Worm (Caenorhabditis elegans) whole organism, L4 larva: ENCODE data around the gene W02H5.2.

Experiments
- F26F4.8 ChIP-seq: fragments of 200-800 bp; sonication (Bioruptor generic); conservative IDR thresholded peaks from 2 replicates; pipeline ENCODE4 v1.3.6; 2022; ENCODE audit warnings: missing genetic modification characterization, missing compliant biosample characterization
- F37D6.2 ChIP-seq: sonication (generic microtip); optimal IDR thresholded peaks from 2 replicates; lab custom pipeline; 2016; ENCODE audit warnings: mild to moderate bottlenecking, missing genetic modification characterization, missing compliant biosample characterization
- F44E2.7 ChIP-seq: fragments of 200-800 bp; sonication (Bioruptor generic); IDR thresholded peaks from 2 replicates; pipeline ENCODE4 v2.1.2; 2022; ENCODE audit warnings: missing genetic modification characterization, missing compliant biosample characterization
- T20F7.1 ChIP-seq: fragments of 200-800 bp; sonication (Bioruptor generic); optimal IDR thresholded peaks from 2 replicates; lab custom pipeline; 2018; ENCODE audit warnings: mild to moderate bottlenecking, missing genetic modification characterization, missing compliant biosample characterization
- Y5F2A.4 ChIP-seq: fragments of 200-800 bp; sonication (Bioruptor generic); optimal IDR thresholded peaks from 2 replicates; lab custom pipeline; 2018; ENCODE audit warnings: mild to moderate bottlenecking, missing genetic modification characterization, missing compliant biosample characterization
- Y75B8A.6 ChIP-seq: fragments of 200-800 bp; sonication (Bioruptor generic); IDR thresholded peaks from 2 replicates; pipeline ENCODE4 v1.3.6; 2022; ENCODE audit warnings: missing genetic modification reagents, missing genetic modification characterization, missing compliant biosample characterization
- ZK337.2 ChIP-seq: fragments of 200-800 bp; sonication (Bioruptor generic); IDR thresholded peaks from 2 replicates; pipeline ENCODE4 v1.3.6; 2022; ENCODE audit warnings: missing genetic modification reagents, missing genetic modification characterization, missing compliant biosample characterization
- ama-1 ChIP-seq: fragments of 150-350 bp; optimal IDR thresholded peaks from 2 replicates; lab custom pipeline; 2014; ENCODE audit warnings: inconsistent platforms, mixed read lengths
- arid-1 ChIP-seq: fragments of 200-800 bp; sonication (Bioruptor generic); conservative IDR thresholded peaks from 2 replicates; pipeline ENCODE4 v1.3.6; 2022; ENCODE audit warnings: missing genetic modification reagents, missing genetic modification characterization, missing compliant biosample characterization
- ceh-20 ChIP-seq: fragments of 200-800 bp; sonication (Bioruptor generic); IDR thresholded peaks from 2 replicates; pipeline ENCODE4 v1.3.6; 2022; ENCODE audit warnings: missing genetic modification reagents, missing genetic modification characterization, missing compliant biosample characterization
- ceh-32 ChIP-seq: sonication (generic microtip); optimal IDR thresholded peaks from 2 replicates; lab custom pipeline; 2016; ENCODE audit warnings: mild to moderate bottlenecking, missing genetic modification characterization, missing compliant biosample characterization; ENCODE audit not compliant: poor library complexity
- ceh-44 ChIP-seq: fragments of 200-800 bp; sonication (Bioruptor generic); IDR thresholded peaks from 2 replicates; pipeline ENCODE4 v1.3.6; 2022; ENCODE audit warnings: missing genetic modification reagents, missing genetic modification characterization, missing compliant biosample characterization
- ces-1 ChIP-seq: fragments of 150-350 bp; sonication (generic microtip); optimal IDR thresholded peaks from 4 replicates; lab custom pipeline; 2014; ENCODE audit warnings: missing biosample characterization, missing genetic modification reagents, missing genetic modification characterization
- dmd-8 ChIP-seq: fragments of 200-800 bp; sonication (Bioruptor generic); IDR thresholded peaks from 2 replicates; pipeline ENCODE4 v1.3.6; 2022; ENCODE audit warnings: missing genetic modification characterization, missing compliant biosample characterization
- egl-43 ChIP-seq: fragments of 200-800 bp; sonication (Bioruptor generic); IDR thresholded peaks from 2 replicates; pipeline ENCODE4 v1.3.6; 2022; ENCODE audit warnings: missing genetic modification reagents, missing genetic modification characterization, missing compliant biosample characterization
- fkh-10 ChIP-seq: fragments of 150-350 bp; optimal IDR thresholded peaks from 2 replicates; lab custom pipeline; 2014; ENCODE audit warnings: missing biosample characterization, missing genetic modification reagents, missing genetic modification characterization
- hlh-30 ChIP-seq: sonication (generic microtip); optimal IDR thresholded peaks from 2 replicates; lab custom pipeline; 2017; ENCODE audit warnings: antibody characterized with exemption, mild to moderate bottlenecking, missing genetic modification characterization, missing compliant biosample characterization; ENCODE audit not compliant: insufficient read depth
- lim-7 ChIP-seq: fragments of 200-800 bp; sonication (Bioruptor generic); IDR thresholded peaks from 2 replicates; pipeline ENCODE4 v1.3.6; 2022; ENCODE audit warnings: missing genetic modification characterization, missing compliant biosample characterization
- lin-1 ChIP-seq: fragments of 200-800 bp; sonication (Bioruptor generic); IDR thresholded peaks from 2 replicates; pipeline ENCODE4 v1.3.6; 2022; ENCODE audit warnings: missing genetic modification reagents, missing genetic modification characterization, missing compliant biosample characterization
- lin-13 ChIP-seq: fragments of 150-350 bp; optimal IDR thresholded peaks from 2 replicates; lab custom pipeline; 2014; ENCODE audit warnings: missing biosample characterization, missing genetic modification reagents, missing genetic modification characterization
- lin-15B ChIP-seq: fragments of 150-350 bp; sonication (generic microtip); optimal IDR thresholded peaks from 3 replicates; lab custom pipeline; 2014; ENCODE audit warnings: missing biosample characterization, missing genetic modification characterization
- lin-29 ChIP-seq: fragments of 200-800 bp; sonication (Bioruptor generic); IDR thresholded peaks from 2 replicates; pipeline ENCODE4 v1.3.6; 2022; ENCODE audit warnings: missing genetic modification reagents, missing genetic modification characterization, missing compliant biosample characterization
- lin-38 ChIP-seq: fragments of 200-800 bp; sonication (Bioruptor generic); IDR thresholded peaks from 2 replicates; pipeline ENCODE4 v1.3.6; 2022; ENCODE audit warnings: missing genetic modification reagents, missing genetic modification characterization, missing compliant biosample characterization
- lir-3 ChIP-seq: sonication (generic microtip); optimal IDR thresholded peaks from 2 replicates; lab custom pipeline; 2016; ENCODE audit warnings: mild to moderate bottlenecking, missing genetic modification characterization, missing compliant biosample characterization
- lsy-2 ChIP-seq, 2 experiments: fragments of 150-350 bp in 1 of 2; sonication (generic microtip) in 1 of 2; optimal IDR thresholded peaks; 2 replicates each; lab custom pipeline; 2014 to 2017; ENCODE audit warnings: missing biosample characterization in 2 of 2, missing genetic modification characterization in 2 of 2
- madf-5 ChIP-seq, 2 experiments: fragments of 200-800 bp; sonication (Bioruptor generic); IDR thresholded peaks; 2 replicates each; pipeline ENCODE4 v1.3.6; 2022; ENCODE audit warnings: missing compliant biosample characterization in 2 of 2, missing genetic modification characterization in 2 of 2
- mdl-1 ChIP-seq, 2 experiments: fragments of 150-350 bp in 1 of 2; sonication (generic microtip) in 1 of 2; optimal IDR thresholded peaks; 2 replicates each; lab custom pipeline; 2014 to 2017; ENCODE audit warnings: missing biosample characterization in 2 of 2, missing genetic modification characterization in 2 of 2
- mdt-29 ChIP-seq: fragments of 200-800 bp; sonication (Bioruptor generic); IDR thresholded peaks from 2 replicates; pipeline ENCODE4 v1.3.6; 2022; ENCODE audit warnings: missing genetic modification reagents, missing genetic modification characterization, missing compliant biosample characterization
- mep-1 ChIP-seq: fragments of 150-350 bp; sonication (generic microtip); optimal IDR thresholded peaks from 3 replicates; lab custom pipeline; 2014; ENCODE audit warnings: missing biosample characterization, missing genetic modification characterization
- mxl-3 ChIP-seq: fragments of 200-800 bp; sonication (Bioruptor generic); optimal IDR thresholded peaks from 2 replicates; lab custom pipeline; 2018; ENCODE audit warnings: mild to moderate bottlenecking, missing genetic modification characterization, missing compliant biosample characterization
- nhr-10 ChIP-seq: fragments of 150-350 bp; optimal IDR thresholded peaks from 2 replicates; lab custom pipeline; 2014; ENCODE audit warnings: missing biosample characterization, missing genetic modification characterization
- nhr-102 ChIP-seq: sonication (generic microtip); optimal IDR thresholded peaks from 2 replicates; lab custom pipeline; 2016; ENCODE audit warnings: mild to moderate bottlenecking, missing genetic modification characterization, moderate library complexity, missing compliant biosample characterization
- nhr-11 ChIP-seq: fragments of 150-350 bp; optimal IDR thresholded peaks from 2 replicates; lab custom pipeline; 2014; ENCODE audit warnings: missing biosample characterization, missing genetic modification characterization
- nhr-111 ChIP-seq: fragments of 200-800 bp; sonication (Bioruptor generic); optimal IDR thresholded peaks from 2 replicates; lab custom pipeline; 2018; ENCODE audit warnings: mild to moderate bottlenecking, missing genetic modification characterization, missing compliant biosample characterization
- nhr-25 ChIP-seq: sonication (generic microtip); optimal IDR thresholded peaks from 2 replicates; lab custom pipeline; 2017; ENCODE audit warnings: missing genetic modification characterization, mild to moderate bottlenecking, missing compliant biosample characterization, antibody characterized with exemption, moderate library complexity, borderline replicate concordance; ENCODE audit not compliant: insufficient read depth
- nhr-28 ChIP-seq: fragments of 150-350 bp; optimal IDR thresholded peaks from 2 replicates; lab custom pipeline; 2014; ENCODE audit warnings: missing biosample characterization, missing genetic modification characterization
- nhr-41 ChIP-seq: fragments of 200-800 bp; sonication (Bioruptor generic); IDR thresholded peaks from 2 replicates; pipeline ENCODE4 v1.3.6; 2022; ENCODE audit warnings: missing genetic modification reagents, missing genetic modification characterization, missing compliant biosample characterization
- nhr-42 ChIP-seq: fragments of 200-800 bp; sonication (Bioruptor generic); IDR thresholded peaks from 2 replicates; pipeline ENCODE4 v1.3.6; 2022; ENCODE audit warnings: missing genetic modification characterization, missing compliant biosample characterization
- nhr-77 ChIP-seq: fragments of 150-350 bp; optimal IDR thresholded peaks from 2 replicates; lab custom pipeline; 2014; ENCODE audit warnings: missing biosample characterization, missing genetic modification characterization
- php-3 ChIP-seq: fragments of 200-800 bp; sonication (Bioruptor generic); IDR thresholded peaks from 2 replicates; pipeline ENCODE4 v1.3.6; 2022; ENCODE audit warnings: missing genetic modification reagents, missing genetic modification characterization, missing compliant biosample characterization
- pqm-1 ChIP-seq: sonication (generic microtip); optimal IDR thresholded peaks from 2 replicates; lab custom pipeline; 2017; ENCODE audit warnings: missing biosample characterization, missing genetic modification characterization
- set-16 ChIP-seq: fragments of 200-800 bp; sonication (Bioruptor generic); IDR thresholded peaks from 2 replicates; pipeline ENCODE4 v1.3.6; 2022; ENCODE audit warnings: missing genetic modification reagents, missing genetic modification characterization, missing compliant biosample characterization
- skn-1 ChIP-seq: fragments of 150-350 bp; optimal IDR thresholded peaks from 2 replicates; lab custom pipeline; 2014; ENCODE audit warnings: missing biosample characterization, missing genetic modification characterization
- snpc-4 ChIP-seq: fragments of 150-350 bp; optimal IDR thresholded peaks from 2 replicates; lab custom pipeline; 2014; ENCODE audit warnings: missing biosample characterization, missing genetic modification characterization
- tra-1 ChIP-seq: fragments of 200-800 bp; sonication (Bioruptor generic); IDR thresholded peaks from 2 replicates; pipeline ENCODE4 v1.3.6; 2022; ENCODE audit warnings: missing genetic modification reagents, missing genetic modification characterization, missing compliant biosample characterization
- unc-130 ChIP-seq: sonication (generic microtip); optimal IDR thresholded peaks from 2 replicates; lab custom pipeline; 2016; ENCODE audit warnings: missing genetic modification reagents, missing genetic modification characterization, missing compliant biosample characterization
- unc-39 ChIP-seq: sonication (generic microtip); optimal IDR thresholded peaks from 2 replicates; lab custom pipeline; 2017; ENCODE audit warnings: missing biosample characterization, missing genetic modification characterization
- zfp-2 ChIP-seq: sonication (generic microtip); optimal IDR thresholded peaks from 2 replicates; lab custom pipeline; 2016; ENCODE audit warnings: mild to moderate bottlenecking, missing genetic modification characterization, missing compliant biosample characterization
- zfp-3 ChIP-seq: fragments of 200-800 bp; sonication (Bioruptor generic); conservative IDR thresholded peaks from 2 replicates; pipeline ENCODE4 v1.3.6; 2022; ENCODE audit warnings: missing genetic modification reagents, missing genetic modification characterization, missing compliant biosample characterization

Gene W02H5.2

DNA sequence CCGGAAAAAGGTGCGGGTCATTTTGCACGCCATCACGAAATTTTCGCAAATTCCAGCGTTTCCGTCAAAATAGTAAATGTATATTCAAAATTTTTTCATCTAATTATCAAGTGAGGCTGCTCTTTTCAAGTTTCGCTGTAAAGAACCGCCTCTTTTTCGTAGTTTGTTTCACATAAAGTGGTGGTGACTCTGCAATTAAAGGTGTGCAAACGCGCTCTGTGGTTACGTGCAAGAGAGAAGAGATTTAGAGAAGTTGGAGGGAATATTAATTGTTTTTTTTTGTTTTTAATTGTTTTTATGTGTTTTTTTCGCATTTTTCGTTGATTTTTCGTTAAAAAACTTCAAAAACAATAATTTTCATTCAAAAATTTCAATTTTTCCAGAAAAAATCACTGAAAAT lies 33.5 kb downstream of the W02H5.2 start, which contains the start of gene W02G9.3 (continued):
- TF ChIP-seq unc-39 (no peak), ceh-20 (GFP tag; lab: Robert Waterston, UW) (no peak), T20F7.1 (GFP tag; lab: Kevin White, UChicago) (no peak), lin-1 (GFP tag; lab: Robert Waterston, UW) (no peak), Y5F2A.4 (no peak), nhr-42 (GFP tag; lab: Robert Waterston, UW) (no peak), nhr-41 (GFP tag; lab: Robert Waterston, UW) (no peak), lin-15B (tag; lab: Kevin White, UChicago) (no peak), lim-7 (GFP tag; lab: Robert Waterston, UW) (no peak), madf-5 (GFP tag; IDR thresholded peaks at IDR 0.05; lab: Robert Waterston, UW) (no peak), nhr-111 (GFP tag; lab: Kevin White, UChicago) (no peak), F37D6.2 (tag; lab: Kevin White, UChicago) (no peak), ces-1 (GFP tag; lab: Kevin White, UChicago) (no peak), nhr-77 (tag; lab: Kevin White, UChicago) (peak; percentile 92), mdl-1 (tag; optimal IDR thresholded peaks at IDR 0.05; lab: Kevin White, UChicago) (no peak), lin-29 (GFP tag; lab: Robert Waterston, UW) (no peak), ZK337.2 (GFP tag; lab: Robert Waterston, UW) (0 out of 2 replicates have a peak, but pooled peaks have one; percentile 17)

DNA sequence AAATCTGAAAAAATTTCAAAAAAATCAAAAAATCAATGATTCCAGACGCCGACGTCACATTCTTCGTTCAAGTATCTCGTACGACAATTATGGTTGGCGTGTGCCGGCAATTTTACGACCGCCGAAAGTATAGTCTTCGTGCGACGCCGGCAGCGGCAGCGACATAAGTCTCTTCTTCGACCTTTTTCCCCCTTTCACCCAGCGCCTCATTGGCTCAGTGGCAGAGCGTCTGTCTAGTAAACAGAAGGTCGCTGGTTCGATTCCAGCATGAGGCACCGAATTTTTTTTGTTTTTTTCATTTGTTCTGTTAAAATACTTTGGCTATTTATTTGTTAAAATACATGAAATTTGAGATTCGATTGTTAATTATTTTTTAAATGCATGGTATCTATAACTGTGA lies 34.7 kb downstream of the W02H5.2 start:
- TF ChIP-seq tra-1 (no peak), F44E2.7 (GFP tag; lab: Robert Waterston, UW) (no peak), arid-1 (GFP tag; lab: Robert Waterston, UW) (peak; percentile 55; the same call in 1 of the 2 replicates), nhr-28 (peak; percentile 51), php-3 (GFP tag; lab: Robert Waterston, UW) (peak; percentile 57; the same call in 1 of the 2 replicates), T20F7.1 (GFP tag; lab: Kevin White, UChicago) (no peak), lin-15B (tag; lab: Kevin White, UChicago) (no peak), zfp-2 (tag; lab: Kevin White, UChicago) (no peak), mdl-1 (tag; optimal IDR thresholded peaks at IDR 0.05; lab: Kevin White, UChicago) (no peak), hlh-30 (peak; percentile 44), nhr-102 (no peak), Y75B8A.6 (GFP tag; lab: Robert Waterston, UW) (0 out of 2 replicates have a peak, but pooled peaks have one; percentile 26), mdt-29 (GFP tag; lab: Robert Waterston, UW) (peak; percentile 34; the same call in 1 of the 2 replicates), skn-1 (tag; lab: Kevin White, UChicago) (no peak), nhr-10 (tag; lab: Kevin White, UChicago) (no peak), lin-38 (GFP tag; lab: Robert Waterston, UW) (peak; percentile 89), nhr-11 (tag; lab: Kevin White, UChicago) (no peak), dmd-8 (GFP tag; lab: Robert Waterston, UW) (peak; percentile 75), ama-1 (lab: Kevin White, UChicago) (no peak), mxl-3 (peak; percentile 9), snpc-4 (tag; lab: Kevin White, UChicago) (no peak), lsy-2 (tag; optimal IDR thresholded peaks at IDR 0.05; lab: Kevin White, UChicago) (peak in 1 of 2 experiments; percentile 55), lir-3 (no peak), unc-130 (GFP tag; lab: Kevin White, UChicago) (peak; percentile 34), mep-1 (tag; lab: Kevin White, UChicago) (peak; percentile 33), set-16 (GFP tag; lab: Robert Waterston, UW) (peak; percentile 48), lin-13 (GFP tag; lab: Kevin White, UChicago) (peak; percentile 49), lin-29 (GFP tag; lab: Robert Waterston, UW) (no peak), F26F4.8 (GFP tag; lab: Robert Waterston, UW) (0 out of 2 replicates have a peak, but pooled peaks have one; percentile 27), egl-43 (peak; percentile 85), ceh-44 (GFP tag; lab: Robert Waterston, UW) (no peak), nhr-25 (tag; lab: Kevin White, UChicago) (no peak), nhr-41 (GFP tag; lab: Robert Waterston, UW) (no peak), ceh-32 (tag; lab: Kevin White, UChicago) (no peak), fkh-10 (no peak), pqm-1 (no peak), zfp-3 (no peak)
